Fruit fly (Drosophila melanogaster) whole organism, larva: ENCODE results near the gene ATPsynGL.
"Not testable (repeated sequence)": the region's sequence is repeated elsewhere in the genome, so short reads cannot be mapped to it uniquely, and the experiment has no call there.

ENCODE experiments used
- noc ChIP-seq: fragments of 200-800 bp; sonication (Bioruptor generic); optimal IDR thresholded peaks from 3 replicates; lab custom pipeline; 2019; ENCODE audit warnings: missing biosample characterization, mild to moderate bottlenecking, missing genetic modification characterization, moderate library complexity

Gene ATPsynGL

DNA sequence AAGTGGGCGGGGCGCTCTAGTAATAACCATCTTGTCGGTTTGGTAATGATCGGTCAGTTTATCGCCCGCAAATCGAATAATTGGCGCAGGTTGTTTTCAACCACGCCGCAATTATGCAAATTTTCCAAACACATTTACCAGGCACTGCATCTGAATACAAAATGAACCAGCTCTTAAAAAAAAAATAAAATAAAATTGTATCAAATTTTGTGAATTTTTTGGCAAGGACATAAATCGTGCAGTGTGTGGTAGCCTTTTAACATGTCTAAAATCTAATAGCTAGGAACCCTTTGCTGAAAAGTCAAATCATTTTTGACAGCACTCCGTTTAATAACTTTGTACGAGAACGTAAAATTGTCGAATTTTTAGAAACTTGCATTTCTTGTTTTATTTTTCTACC lies at the start of gene ATPsynGL:
TSS of gene ATPsynGL (plus strand) at position 301 of the 400 bp plus-strand sequence.
- TF ChIP-seq noc (tag; lab: Kevin White, UChicago), result no peak

DNA sequence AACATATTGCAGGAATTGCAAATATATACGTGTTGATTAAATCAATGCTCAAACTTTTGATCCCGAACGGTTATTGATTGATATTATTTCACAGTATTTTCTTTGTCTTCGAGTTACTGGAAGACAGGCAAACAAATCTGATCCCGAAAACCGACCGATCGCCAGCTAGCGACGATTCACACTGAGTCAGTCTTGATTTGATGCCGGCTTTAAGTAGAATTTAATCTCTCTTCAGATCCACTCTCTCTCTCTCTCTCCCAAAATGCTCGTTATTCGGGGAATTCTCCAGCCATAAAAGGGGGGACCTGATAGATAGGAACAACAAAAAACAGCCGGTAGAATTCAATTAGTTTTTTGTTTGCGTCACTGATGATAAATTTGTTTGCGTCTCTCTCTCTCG lies 45.7 kb upstream of the ATPsynGL start, which contains the start of gene Tep2:
TSS of gene Tep2 (minus strand) at position 185 of the 400 bp plus-strand sequence.
- TF ChIP-seq noc (tag; lab: Kevin White, UChicago), result peak; percentile 2

- no peak for TF ChIP-seq noc (tag; lab: Kevin White, UChicago)
Measured at dm6 chr2L:7702383-7703188, 44.5 kb upstream of the ATPsynGL start, which contains the start of gene Tep3. Gene Tep3, plus strand, starts transcription at chr2L:7702805.

DNA sequence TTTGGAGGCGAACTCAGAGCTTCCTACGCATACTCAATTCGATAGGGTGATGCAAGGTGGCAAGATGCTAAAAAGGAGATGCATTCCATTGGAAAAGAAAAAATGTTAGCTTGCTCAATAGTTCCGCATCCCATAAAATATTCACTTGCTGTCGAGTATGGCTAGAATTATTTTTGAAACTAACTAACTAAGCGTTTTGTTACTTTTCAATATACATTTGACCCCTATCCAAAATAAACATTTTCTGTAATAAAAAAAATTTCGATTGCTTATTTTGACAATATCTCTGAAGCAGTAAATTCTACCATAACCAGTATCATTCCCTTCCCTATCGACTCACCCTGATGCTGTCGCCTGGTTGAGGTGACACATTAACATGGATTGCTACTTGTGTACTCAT lies 43.5 kb upstream of the ATPsynGL start:
- TF ChIP-seq noc (tag; lab: Kevin White, UChicago), result peak; percentile 55

dm6 chr2L:7710580-7710979 lies 36.5 kb upstream of the ATPsynGL start, which contains the start of gene Ntl:
Gene Ntl, plus strand, starts transcription at chr2L:7710880.
- no peak for TF ChIP-seq noc (tag; lab: Kevin White, UChicago)

dm6 chr2L:7711034-7711685 lies 35.9 kb upstream of the ATPsynGL start:
- no peak for TF ChIP-seq noc (tag; lab: Kevin White, UChicago)

DNA sequence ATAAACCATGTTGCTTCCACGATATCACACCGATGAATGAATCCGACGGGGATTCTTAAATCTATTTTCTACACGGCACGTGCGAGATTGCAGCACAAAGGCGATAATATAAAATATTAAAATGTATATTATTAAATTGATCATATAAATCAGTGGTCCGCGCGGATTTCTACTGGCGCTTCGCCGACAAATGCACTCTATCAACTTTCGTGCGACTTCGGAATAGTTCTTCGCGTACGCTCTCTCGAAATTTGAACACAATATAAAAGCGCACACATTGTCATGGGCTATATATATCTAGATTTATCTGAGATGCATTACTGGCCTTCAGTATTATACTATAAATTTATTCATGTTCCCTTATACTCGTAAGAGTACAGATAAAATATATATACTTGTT lies 30.5 kb upstream of the ATPsynGL start, which contains the start of gene CG33296:
TSS of gene CG33296 (minus strand) at position 101 of the 400 bp plus-strand sequence.
- TF ChIP-seq noc (tag; lab: Kevin White, UChicago), result no peak

- no peak for TF ChIP-seq noc (tag; lab: Kevin White, UChicago)
Measured at dm6 chr2L:7719387-7719786, 27.7 kb upstream of the ATPsynGL start, which contains the start of gene CG13793. Gene CG13793, minus strand, starts transcription at chr2L:7719487.

DNA sequence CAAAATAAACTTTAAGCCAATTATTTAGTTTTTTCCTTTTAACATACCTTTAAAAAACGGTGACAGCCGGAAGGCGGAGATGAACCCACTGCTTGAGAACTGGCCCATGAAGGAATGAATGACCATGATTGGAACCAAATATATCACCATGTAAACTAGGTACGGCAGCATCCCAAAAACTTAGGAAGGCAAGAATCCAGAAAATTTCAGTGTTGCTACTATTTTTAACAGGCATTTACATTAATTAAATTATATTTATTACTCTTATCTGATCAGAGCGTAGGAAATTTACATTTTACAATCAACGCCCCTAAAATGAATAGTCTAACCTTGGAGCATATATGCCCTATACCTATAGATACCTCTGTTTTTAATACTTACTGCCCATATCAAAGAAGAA lies 25.0 kb upstream of the ATPsynGL start:
- no peak for TF ChIP-seq noc (tag; lab: Kevin White, UChicago)

DNA sequence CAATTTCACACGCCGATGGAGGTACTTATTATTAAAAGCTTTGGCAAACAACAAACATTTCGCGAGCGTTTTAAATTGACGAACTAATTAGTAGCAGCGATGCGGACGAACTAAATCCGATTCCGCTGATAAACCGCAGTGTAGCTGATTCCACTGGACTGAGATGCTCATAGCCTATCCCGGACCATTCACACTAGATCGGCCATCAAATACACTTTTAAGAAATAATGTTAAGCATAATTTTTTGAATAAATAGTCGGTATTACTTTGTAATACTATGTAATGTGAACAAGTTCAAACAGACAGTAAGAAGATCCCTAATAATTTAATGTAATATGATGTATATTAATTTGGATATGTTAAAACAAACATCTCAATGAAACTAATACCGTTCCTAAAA lies 24.4 kb upstream of the ATPsynGL start, which contains the start of gene CG13794:
TSS of gene CG13794 (minus strand) at position 101 of the 400 bp plus-strand sequence.
- no peak for TF ChIP-seq noc (tag; lab: Kevin White, UChicago)

DNA sequence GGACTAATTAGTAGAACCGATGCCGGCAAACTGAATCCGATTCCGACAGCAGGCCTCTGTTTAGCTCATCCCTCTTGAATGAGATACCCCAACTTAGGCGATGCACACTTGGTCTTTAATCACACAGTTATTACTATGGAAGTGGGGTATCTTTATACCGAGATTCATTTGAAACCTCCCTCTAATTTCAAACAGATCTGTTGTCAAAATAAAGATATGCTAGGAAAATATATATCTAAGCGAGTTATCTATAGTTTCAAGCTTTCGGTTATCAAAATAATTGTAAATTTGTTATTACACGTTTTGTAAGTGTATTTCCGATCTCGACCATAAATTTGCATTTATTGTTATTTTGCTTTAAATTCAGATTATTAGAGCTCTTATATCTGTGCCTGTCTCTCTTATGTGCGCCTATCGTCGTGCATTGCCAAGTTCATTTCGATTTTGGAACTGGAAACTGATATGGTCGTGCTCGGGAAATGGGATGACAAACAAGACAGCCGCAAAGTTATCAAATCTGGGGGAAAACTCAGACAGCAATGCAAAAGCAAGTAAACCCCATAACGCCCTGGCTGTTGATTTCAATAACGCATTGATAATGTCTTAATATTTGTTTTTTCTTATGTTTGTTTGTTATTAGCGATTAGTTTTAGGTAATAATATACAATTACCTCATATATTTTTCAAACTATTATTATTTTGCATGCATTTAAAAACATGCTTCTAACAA lies 20.6 kb upstream of the ATPsynGL start, which contains the start of gene CG13795:
TSS of gene CG13795 (minus strand) at position 31 of the 730 bp plus-strand sequence.
- TF ChIP-seq noc (tag; lab: Kevin White, UChicago), result peak; percentile 55

DNA sequence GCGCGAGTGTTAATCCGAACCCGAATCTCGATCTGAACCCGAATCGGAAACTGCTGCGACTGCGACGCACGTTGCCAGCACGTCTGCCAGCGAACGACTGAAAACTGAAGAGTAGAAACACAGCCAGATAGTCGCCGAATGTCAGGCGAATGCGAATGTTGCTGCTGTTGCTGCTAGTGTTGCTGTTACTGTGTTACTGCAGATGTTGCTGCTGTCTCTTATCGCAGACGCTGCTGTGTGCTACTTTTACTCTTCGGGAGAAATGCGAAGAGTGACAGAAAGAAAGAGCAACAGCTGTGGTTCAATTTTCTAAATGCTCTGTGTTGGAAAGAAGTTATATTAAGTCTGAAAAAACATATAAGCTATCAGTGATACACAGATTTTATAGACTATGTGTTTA lies 14.5 kb upstream of the ATPsynGL start, which contains the start of gene CG13796:
TSS of gene CG13796 (minus strand) at position 101 of the 400 bp plus-strand sequence.
- TF ChIP-seq noc (tag; lab: Kevin White, UChicago), result not testable (repeated sequence)

DNA sequence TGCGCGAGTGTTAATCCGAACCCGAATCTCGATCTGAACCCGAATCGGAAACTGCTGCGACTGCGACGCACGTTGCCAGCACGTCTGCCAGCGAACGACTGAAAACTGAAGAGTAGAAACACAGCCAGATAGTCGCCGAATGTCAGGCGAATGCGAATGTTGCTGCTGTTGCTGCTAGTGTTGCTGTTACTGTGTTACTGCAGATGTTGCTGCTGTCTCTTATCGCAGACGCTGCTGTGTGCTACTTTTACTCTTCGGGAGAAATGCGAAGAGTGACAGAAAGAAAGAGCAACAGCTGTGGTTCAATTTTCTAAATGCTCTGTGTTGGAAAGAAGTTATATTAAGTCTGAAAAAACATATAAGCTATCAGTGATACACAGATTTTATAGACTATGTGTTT lies 8.4 kb upstream of the ATPsynGL start, which contains the start of gene CG31904:
TSS of gene CG31904 (minus strand) at position 101 of the 400 bp plus-strand sequence.
- TF ChIP-seq noc (tag; lab: Kevin White, UChicago), result not testable (repeated sequence)

- no peak for TF ChIP-seq noc (tag; lab: Kevin White, UChicago)
Measured at dm6 chr2L:7741437-7741836, 5.6 kb upstream of the ATPsynGL start, which contains the start of gene Acp1. Gene Acp1, minus strand, starts transcription at chr2L:7741537.

DNA sequence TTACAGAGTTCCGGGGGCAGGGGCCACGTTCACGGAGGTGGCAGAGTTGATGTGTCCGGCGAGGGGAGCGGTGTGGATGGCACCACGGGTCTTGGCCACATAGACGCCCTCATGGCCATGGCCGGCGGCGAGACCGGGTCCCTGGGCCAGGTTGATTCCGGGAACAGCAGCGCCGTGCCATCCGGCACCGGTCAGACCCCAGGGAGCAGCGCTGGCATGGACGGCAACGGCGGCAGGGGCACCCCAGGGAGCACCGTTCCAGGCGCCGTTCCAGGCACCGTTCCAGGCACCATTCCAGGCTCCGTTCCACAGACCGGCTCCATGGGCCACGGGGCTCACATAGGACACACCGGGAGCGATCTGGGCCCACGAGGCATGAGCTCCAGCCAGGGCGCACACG lies 2.9 kb upstream of the ATPsynGL start:
- no peak for TF ChIP-seq noc (tag; lab: Kevin White, UChicago)
